Fruit fly (Drosophila melanogaster) whole organism, embryonic: ENCODE results near the gene CG1824.
A peak's percentile ranks its signal among the peaks of the same experiment; 100 is the strongest.

Experiments
- CG11504 ChIP-seq: fragments of 200-800 bp; sonication (Bioruptor generic); optimal IDR thresholded peaks from 3 replicates; lab custom pipeline; 2019; ENCODE audit warnings: missing biosample characterization, mild to moderate bottlenecking, missing genetic modification characterization, moderate library complexity
- CG11696 ChIP-seq: fragments of 200-800 bp; sonication (Bioruptor generic); IDR thresholded peaks from 2 replicates; pipeline ENCODE4 v1.3.6; 2022; ENCODE audit warnings: missing biosample characterization, missing genetic modification characterization
- CG12391 ChIP-seq: fragments of 200-800 bp; sonication (Bioruptor generic); optimal IDR thresholded peaks from 3 replicates; lab custom pipeline; 2018; ENCODE audit warnings: missing biosample characterization, mild to moderate bottlenecking, missing genetic modification characterization, moderate library complexity
- CG13894 ChIP-seq: fragments of 200-800 bp; sonication (Bioruptor generic); optimal IDR thresholded peaks from 3 replicates; lab custom pipeline; 2018; ENCODE audit warnings: missing biosample characterization, mild to moderate bottlenecking, missing genetic modification characterization, moderate library complexity
- CG14014 ChIP-seq: fragments of 200-800 bp; sonication (Bioruptor generic); IDR thresholded peaks from 2 replicates; pipeline ENCODE4 v1.3.6; 2022; ENCODE audit warnings: missing biosample characterization, missing genetic modification characterization
- CG15011 ChIP-seq: fragments of 200-800 bp; sonication (Bioruptor generic); optimal IDR thresholded peaks from 3 replicates; lab custom pipeline; 2018; ENCODE audit warnings: missing biosample characterization, mild to moderate bottlenecking, missing genetic modification characterization
- CG17912 ChIP-seq: fragments of 200-800 bp; sonication (Bioruptor generic); optimal IDR thresholded peaks from 2 replicates; lab custom pipeline; 2018; ENCODE audit warnings: missing biosample characterization, mild to moderate bottlenecking, missing genetic modification characterization
- CG18476 ChIP-seq: fragments of 200-800 bp; sonication (Bioruptor generic); optimal IDR thresholded peaks from 2 replicates; lab custom pipeline; 2016; ENCODE audit warnings: missing biosample characterization, mild to moderate bottlenecking, missing genetic modification characterization
- CG18599 ChIP-seq: fragments of 200-800 bp; sonication (Bioruptor generic); optimal IDR thresholded peaks from 3 replicates; lab custom pipeline; 2017; ENCODE audit warnings: missing biosample characterization, missing genetic modification characterization, mild to moderate bottlenecking, moderate library complexity, missing genetic modification reagents
- CG2120 ChIP-seq: fragments of 200-800 bp; sonication (Bioruptor generic); optimal IDR thresholded peaks from 3 replicates; lab custom pipeline; 2016; ENCODE audit warnings: missing biosample characterization, missing genetic modification characterization
- CG2712 ChIP-seq: fragments of 200-800 bp; optimal IDR thresholded peaks from 3 replicates; lab custom pipeline; 2019; ENCODE audit warnings: missing biosample characterization, mild to moderate bottlenecking, missing genetic modification characterization, moderate library complexity
- CG32532 ChIP-seq: fragments of 200-800 bp; sonication (Bioruptor generic); IDR thresholded peaks from 2 replicates; pipeline ENCODE4 v1.3.6; 2022; ENCODE audit warnings: missing biosample characterization, missing genetic modification characterization
- CG32767 ChIP-seq: fragments of 200-800 bp; sonication (Bioruptor generic); IDR thresholded peaks from 2 replicates; pipeline ENCODE4 v1.3.6; 2022; ENCODE audit warnings: missing biosample characterization, missing genetic modification characterization
- CG32772 ChIP-seq: fragments of 200-800 bp; sonication (Bioruptor generic); IDR thresholded peaks from 2 replicates; pipeline ENCODE4 v1.3.6; 2022; ENCODE audit warnings: missing biosample characterization, missing genetic modification characterization
- CG3281 ChIP-seq: fragments of 200-800 bp; sonication (Bioruptor generic); optimal IDR thresholded peaks from 3 replicates; lab custom pipeline; 2017; ENCODE audit warnings: missing biosample characterization, mild to moderate bottlenecking, missing genetic modification characterization
- CG4820 ChIP-seq: fragments of 200-800 bp; sonication (Bioruptor generic); optimal IDR thresholded peaks from 3 replicates; lab custom pipeline; 2016; ENCODE audit warnings: missing biosample characterization, missing genetic modification characterization
- CG6175 ChIP-seq: fragments of 200-800 bp; sonication (Bioruptor generic); IDR thresholded peaks from 3 replicates; pipeline ENCODE4 v1.3.6; 2022; ENCODE audit warnings: missing biosample characterization, missing genetic modification characterization
- CG6765 ChIP-seq: fragments of 200-800 bp; sonication (Bioruptor generic); optimal IDR thresholded peaks from 3 replicates; lab custom pipeline; 2017; ENCODE audit warnings: missing biosample characterization, mild to moderate bottlenecking, missing genetic modification characterization
- CG8388 ChIP-seq: fragments of 200-800 bp; sonication (Bioruptor generic); optimal IDR thresholded peaks from 2 replicates; lab custom pipeline; 2019; ENCODE audit warnings: missing biosample characterization, mild to moderate bottlenecking, missing genetic modification characterization, moderate library complexity
- CG8944 ChIP-seq: fragments of 200-800 bp; sonication (Bioruptor generic); optimal IDR thresholded peaks from 3 replicates; lab custom pipeline; 2016; ENCODE audit warnings: missing biosample characterization, missing genetic modification characterization
- CG9437 ChIP-seq: fragments of 200-800 bp; sonication (Bioruptor generic); optimal IDR thresholded peaks from 2 replicates; lab custom pipeline; 2018; ENCODE audit warnings: missing biosample characterization, mild to moderate bottlenecking, missing genetic modification characterization
- Ets65A ChIP-seq: fragments of 200-800 bp; sonication (Bioruptor generic); peaks from one replicate; lab custom pipeline; 2016; ENCODE audit warnings: missing biosample characterization, missing genetic modification characterization
- Fer3 ChIP-seq: fragments of 200-800 bp; sonication (Bioruptor generic); optimal IDR thresholded peaks from 2 replicates; lab custom pipeline; 2018; ENCODE audit warnings: missing biosample characterization, mild to moderate bottlenecking, missing genetic modification characterization, moderate library complexity
- MTF-1 ChIP-seq: fragments of 200-800 bp; sonication (Bioruptor generic); optimal IDR thresholded peaks from 2 replicates; lab custom pipeline; 2018; ENCODE audit warnings: missing biosample characterization, mild to moderate bottlenecking, missing genetic modification characterization, borderline replicate concordance
- Med ChIP-seq: fragments of 200-800 bp; sonication (Bioruptor generic); peaks from one replicate; lab custom pipeline; 2016; ENCODE audit warnings: missing biosample characterization, missing genetic modification characterization, mild to moderate bottlenecking, inconsistent platforms, moderate library complexity
- Stat92E ChIP-seq, 3 experiments: fragments of >200 bp in 2 of 3; fragments of 200-800 bp in 1 of 3; sonication (Bioruptor generic) in 1 of 3; optimal IDR thresholded peaks; 2 replicates each; lab custom pipeline; 2017 to 2019; ENCODE audit warnings: missing biosample characterization in 3 of 3, missing genetic modification characterization in 3 of 3, mild to moderate bottlenecking in 1 of 3, moderate library complexity in 1 of 3
- amos ChIP-seq: fragments of 200-800 bp; sonication (Bioruptor generic); IDR thresholded peaks from 2 replicates; pipeline ENCODE4 v1.3.6; 2022; ENCODE audit warnings: missing biosample characterization, missing genetic modification characterization; ENCODE audit not compliant: partially characterized antibody
- bigmax ChIP-seq: fragments of 200-800 bp; sonication (Bioruptor generic); optimal IDR thresholded peaks from 2 replicates; lab custom pipeline; 2018; ENCODE audit warnings: missing biosample characterization, mild to moderate bottlenecking, missing genetic modification characterization
- cg ChIP-seq: fragments of 200-800 bp; sonication (Bioruptor generic); optimal IDR thresholded peaks from 3 replicates; lab custom pipeline; 2019; ENCODE audit warnings: missing biosample characterization, mild to moderate bottlenecking, missing genetic modification characterization, moderate library complexity
- chinmo ChIP-seq: fragments of 200-800 bp; sonication (Bioruptor generic); IDR thresholded peaks from 4 replicates; pipeline ENCODE4 v1.3.6; 2022; ENCODE audit warnings: missing biosample characterization, missing genetic modification characterization; ENCODE audit not compliant: partially characterized antibody
- ci ChIP-seq: fragments of 200-800 bp; sonication (Bioruptor generic); IDR thresholded peaks from 3 replicates; pipeline ENCODE4 v1.3.6; 2022; ENCODE audit warnings: missing biosample characterization, missing genetic modification characterization
- dmrt99B ChIP-seq: fragments of 200-800 bp; sonication (Bioruptor generic); optimal IDR thresholded peaks from 2 replicates; lab custom pipeline; 2018; ENCODE audit warnings: missing biosample characterization, mild to moderate bottlenecking, missing genetic modification characterization, moderate library complexity
- dysf ChIP-seq: fragments of 200-800 bp; sonication (Bioruptor generic); IDR thresholded peaks from 3 replicates; pipeline ENCODE4 v1.3.6; 2022; ENCODE audit warnings: missing biosample characterization, missing genetic modification characterization
- eve ChIP-seq, 2 experiments: fragments of >200 bp; optimal IDR thresholded peaks; 2 replicates each; lab custom pipeline; 2017; ENCODE audit warnings: missing biosample characterization in 2 of 2, missing genetic modification characterization in 2 of 2
- ewg ChIP-seq: fragments of 200-800 bp; sonication (Bioruptor generic); optimal IDR thresholded peaks from 3 replicates; lab custom pipeline; 2017; ENCODE audit warnings: mild to moderate bottlenecking, missing biosample characterization, missing genetic modification reagents, missing genetic modification characterization
- gem ChIP-seq: fragments of 200-800 bp; sonication (Bioruptor generic); optimal IDR thresholded peaks from 2 replicates; lab custom pipeline; 2019; ENCODE audit warnings: missing biosample characterization, mild to moderate bottlenecking, missing genetic modification characterization, moderate library complexity
- grau ChIP-seq: fragments of 200-800 bp; optimal IDR thresholded peaks from 3 replicates; lab custom pipeline; 2019; ENCODE audit warnings: missing biosample characterization, mild to moderate bottlenecking, missing genetic modification characterization, moderate library complexity
- kah ChIP-seq: fragments of 200-800 bp; sonication (Bioruptor generic); optimal IDR thresholded peaks from 2 replicates; lab custom pipeline; 2018; ENCODE audit warnings: missing biosample characterization, mild to moderate bottlenecking, missing genetic modification characterization
- lab ChIP-seq: fragments of 200-800 bp; sonication (Bioruptor generic); optimal IDR thresholded peaks from 3 replicates; lab custom pipeline; 2017; ENCODE audit warnings: missing biosample characterization, missing genetic modification characterization, mild to moderate bottlenecking, moderate library complexity, missing genetic modification reagents
- lilli ChIP-seq: fragments of 200-800 bp; sonication (Bioruptor generic); optimal IDR thresholded peaks from 3 replicates; lab custom pipeline; 2016; ENCODE audit warnings: missing biosample characterization, missing genetic modification characterization
- onecut ChIP-seq: fragments of 200-800 bp; sonication (Bioruptor generic); IDR thresholded peaks from 2 replicates; pipeline ENCODE4 v1.3.6; 2022; ENCODE audit warnings: missing biosample characterization, missing genetic modification characterization
- row ChIP-seq: fragments of 200-800 bp; sonication (Bioruptor generic); IDR thresholded peaks from 3 replicates; pipeline ENCODE4 v1.3.6; 2022; ENCODE audit warnings: missing biosample characterization, missing genetic modification characterization
- sens ChIP-seq: fragments of 200-800 bp; sonication (Bioruptor generic); peaks from one replicate; lab custom pipeline; 2016; ENCODE audit warnings: missing biosample characterization, missing genetic modification characterization
- shn ChIP-seq: fragments of 200-800 bp; sonication (Bioruptor generic); optimal IDR thresholded peaks from 3 replicates; lab custom pipeline; 2016; ENCODE audit warnings: missing biosample characterization, missing genetic modification characterization
- sqz ChIP-seq: fragments of 200-800 bp; sonication (Bioruptor generic); optimal IDR thresholded peaks from 3 replicates; lab custom pipeline; 2018; ENCODE audit warnings: missing biosample characterization, mild to moderate bottlenecking, missing genetic modification characterization
- usp ChIP-seq: fragments of >200 bp; optimal IDR thresholded peaks from 2 replicates; lab custom pipeline; 2017; ENCODE audit warnings: missing biosample characterization, missing genetic modification characterization

CG1824 gene

dm6 chrX:12591223-12592120 is 4.0 kb downstream of the CG1824 start (continued):
- no peak for TF ChIP-seq MTF-1 (GFP tag; lab: Kevin White, UChicago)
- peak; percentile 53 for TF ChIP-seq shn (GFP tag; lab: Kevin White, UChicago)
- 0 out of 3 replicates have a peak, but pooled peaks have one; percentile 41 for TF ChIP-seq dysf
- peak; percentile 45 for TF ChIP-seq CG9437 (GFP tag; lab: Kevin White, UChicago)
- TF ChIP-seq kah: no peak
- no peak for TF ChIP-seq eve (GFP tag; optimal IDR thresholded peaks at IDR 0.05; lab: Kevin White, UChicago)

- TF ChIP-seq CG2120 (GFP tag; lab: Kevin White, UChicago): peak; percentile 22
- TF ChIP-seq CG8944 (GFP tag; lab: Kevin White, UChicago): no peak
- TF ChIP-seq CG32532 (GFP tag; lab: Robert Waterston, UW): no peak
- no peak for TF ChIP-seq CG6765 (GFP tag; lab: Kevin White, UChicago)
- TF ChIP-seq Med (GFP tag; lab: Kevin White, UChicago): peak; percentile 67
- no peak for TF ChIP-seq CG17912 (GFP tag; lab: Kevin White, UChicago)
- TF ChIP-seq CG11696 (GFP tag; lab: Robert Waterston, UW): peak; percentile 61; the same call in 1 of the 2 replicates
- TF ChIP-seq dmrt99B (tag; lab: Kevin White, UChicago): peak; percentile 20
- TF ChIP-seq lilli (GFP tag; lab: Kevin White, UChicago): peak; percentile 11
- TF ChIP-seq sens (GFP tag; lab: Kevin White, UChicago): peak; percentile 66
- TF ChIP-seq chinmo: 0 out of 4 replicates have a peak, but pooled peaks have one; percentile 44
- TF ChIP-seq gem: peak; percentile 30
- peak; percentile 60 for TF ChIP-seq CG18599 (GFP tag; lab: Kevin White, UChicago)
- peak; percentile 28; the same call in 1 of the 3 replicates for TF ChIP-seq ci (GFP tag; lab: Robert Waterston, UW)
- TF ChIP-seq sqz (GFP tag; lab: Kevin White, UChicago): peak; percentile 68
- TF ChIP-seq cg (GFP tag; lab: Kevin White, UChicago): peak; percentile 1
- TF ChIP-seq CG6175 (GFP tag; lab: Robert Waterston, UW): no peak
- peak; percentile 72 for TF ChIP-seq ewg
- TF ChIP-seq CG12391 (tag; lab: Kevin White, UChicago): peak; percentile 12
- peak; percentile 2 for TF ChIP-seq CG2712 (tag; lab: Kevin White, UChicago)
- TF ChIP-seq Fer3 (tag; lab: Kevin White, UChicago): peak; percentile 7
- TF ChIP-seq CG11504 (tag; lab: Kevin White, UChicago): peak; percentile 21
- peak; percentile 15 for TF ChIP-seq grau
- TF ChIP-seq Stat92E (GFP tag; optimal IDR thresholded peaks at IDR 0.05; lab: Kevin White, UChicago): no peak
- peak; percentile 47 for TF ChIP-seq CG8388 (GFP tag; lab: Kevin White, UChicago)
- TF ChIP-seq CG32772 (GFP tag; lab: Robert Waterston, UW): no peak
- peak; percentile 3 for TF ChIP-seq CG18476
- TF ChIP-seq Ets65A: no peak
- no peak for TF ChIP-seq CG4820 (GFP tag; lab: Kevin White, UChicago)
- peak; percentile 25 for TF ChIP-seq CG3281 (GFP tag; lab: Kevin White, UChicago)
- TF ChIP-seq CG14014 (GFP tag; lab: Robert Waterston, UW): peak; percentile 35; the same call in 1 of the 2 replicates
- peak; percentile 96 for TF ChIP-seq onecut
- TF ChIP-seq lab: peak; percentile 49
- no peak for TF ChIP-seq CG32767
- TF ChIP-seq bigmax (GFP tag; lab: Kevin White, UChicago): no peak
- no peak for TF ChIP-seq usp (GFP tag; lab: Kevin White, UChicago)
- TF ChIP-seq CG15011: no peak
- 0 out of 3 replicates have a peak, but pooled peaks have one; percentile 20 for TF ChIP-seq row (GFP tag; lab: Robert Waterston, UW)
- TF ChIP-seq amos (GFP tag; lab: Robert Waterston, UW): no peak
- TF ChIP-seq CG13894: peak; percentile 25
Measured at dm6 chrX:12583870-12584390, 11.5 kb downstream of the CG1824 start.
